Worm (Caenorhabditis elegans): ENCODE results near the gene elpc-3.

elpc-3 gene

DNA sequence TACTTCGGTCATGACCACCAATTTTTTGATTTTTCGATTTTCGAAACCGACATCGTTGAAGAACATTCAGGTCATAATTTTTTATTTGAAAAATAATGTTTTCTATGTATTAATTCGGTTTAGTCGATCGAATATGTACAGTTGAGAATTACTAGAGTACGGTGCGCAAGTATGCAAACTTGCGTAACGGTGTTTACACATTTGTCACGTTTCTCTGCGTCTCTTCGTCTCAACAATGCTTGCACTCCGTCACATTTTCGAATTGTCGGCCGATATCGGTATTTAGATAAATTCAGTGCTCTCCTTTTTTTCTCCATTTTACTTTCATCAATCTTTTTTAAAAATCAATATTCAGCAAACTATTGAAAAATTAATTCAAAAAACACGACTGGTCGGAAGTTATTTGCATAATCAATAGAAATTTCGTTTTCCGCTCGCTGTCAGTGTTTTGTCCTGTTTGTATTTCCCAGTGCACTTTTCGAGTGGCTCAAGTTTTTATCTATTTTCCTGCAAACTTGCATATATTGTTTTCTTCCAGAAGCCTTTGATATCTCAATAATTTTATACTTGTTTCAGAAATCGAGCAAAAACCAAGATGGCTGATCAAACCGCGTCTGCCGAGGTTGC is 9.8 kb upstream of the elpc-3 start, which contains the start of gene dpy-30 (continued):
- TF ChIP-seq arid-1 (GFP tag; conservative IDR thresholded peaks at IDR 0.05) = peak; percentile 48; the same call in 1 of the 2 replicates

DNA sequence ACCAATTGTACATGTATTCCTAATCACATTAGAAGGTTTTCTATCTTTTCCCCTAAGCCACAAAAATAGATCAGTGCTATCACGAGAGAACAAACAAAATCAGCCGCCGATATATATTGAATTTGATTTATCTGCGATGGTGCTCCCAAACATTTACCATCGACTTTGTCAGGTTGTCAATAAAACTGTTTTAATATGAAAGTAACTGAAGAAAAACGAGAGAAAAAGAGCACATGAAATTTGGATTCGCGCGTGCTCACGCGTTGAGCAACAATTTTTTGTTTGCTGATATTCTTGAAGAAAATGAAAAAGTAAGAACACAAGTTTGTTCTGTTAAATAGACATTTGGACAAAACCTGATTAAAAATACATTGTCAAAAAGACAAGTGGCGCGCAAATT is 7.6 kb upstream of the elpc-3 start:
- TF ChIP-seq ZK337.2 (GFP tag; IDR thresholded peaks at IDR 0.05) = no peak

DNA sequence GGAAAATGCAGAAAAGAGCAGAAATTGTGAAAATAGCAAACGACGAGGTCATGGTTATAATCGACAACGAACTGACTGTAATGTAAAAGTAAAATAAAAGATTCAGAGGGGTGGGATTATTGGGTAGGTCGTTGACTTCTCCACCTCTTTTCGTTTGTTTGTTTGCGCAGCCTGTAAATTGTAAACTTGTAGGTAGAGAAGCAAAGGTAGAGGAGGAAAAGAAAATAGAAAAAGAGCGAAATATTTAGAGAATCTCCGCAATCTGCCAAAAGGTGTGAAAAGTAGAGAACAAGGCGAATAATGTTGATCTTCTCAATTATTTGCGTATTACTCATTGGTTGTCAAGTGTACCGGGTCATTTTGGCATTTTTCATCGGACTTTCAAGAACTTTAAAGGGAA is 6.1 kb upstream of the elpc-3 start, which contains the start of gene ZK863.8:
Gene ZK863.8 (minus strand): TSS at position 173 of the 400 bp plus-strand sequence.
- TF ChIP-seq ceh-20 (GFP tag; IDR thresholded peaks at IDR 0.05) (no peak), nhr-42 (GFP tag; IDR thresholded peaks at IDR 0.05) (no peak), lin-29 (GFP tag; IDR thresholded peaks at IDR 0.05) (no peak), dmd-9 (GFP tag; IDR thresholded peaks at IDR 0.05) (no peak), lin-39 (tag; optimal IDR thresholded peaks at IDR 0.05) (no peak), zfp-3 (GFP tag; conservative IDR thresholded peaks at IDR 0.05) (no peak), pha-4 (GFP tag; IDR thresholded peaks at IDR 0.05) (no peak), pha-4 (tag; optimal IDR thresholded peaks at IDR 0.05) (no peak), madf-9 (GFP tag; conservative IDR thresholded peaks at IDR 0.05) (no peak), ZK546.5 (tag; optimal IDR thresholded peaks at IDR 0.05) (no peak), F10B5.3 (tag; optimal IDR thresholded peaks at IDR 0.05) (no peak), ces-1 (GFP tag; optimal IDR thresholded peaks at IDR 0.05) (no peak), spr-1 (tag; optimal IDR thresholded peaks at IDR 0.05) (no peak), cey-2 (tag; optimal IDR thresholded peaks at IDR 0.05; ENCODE audit: borderline replicate concordance, insufficient read depth) (no peak), dve-1 (tag; optimal IDR thresholded peaks at IDR 0.05; ENCODE audit: insufficient read depth) (no peak)

DNA sequence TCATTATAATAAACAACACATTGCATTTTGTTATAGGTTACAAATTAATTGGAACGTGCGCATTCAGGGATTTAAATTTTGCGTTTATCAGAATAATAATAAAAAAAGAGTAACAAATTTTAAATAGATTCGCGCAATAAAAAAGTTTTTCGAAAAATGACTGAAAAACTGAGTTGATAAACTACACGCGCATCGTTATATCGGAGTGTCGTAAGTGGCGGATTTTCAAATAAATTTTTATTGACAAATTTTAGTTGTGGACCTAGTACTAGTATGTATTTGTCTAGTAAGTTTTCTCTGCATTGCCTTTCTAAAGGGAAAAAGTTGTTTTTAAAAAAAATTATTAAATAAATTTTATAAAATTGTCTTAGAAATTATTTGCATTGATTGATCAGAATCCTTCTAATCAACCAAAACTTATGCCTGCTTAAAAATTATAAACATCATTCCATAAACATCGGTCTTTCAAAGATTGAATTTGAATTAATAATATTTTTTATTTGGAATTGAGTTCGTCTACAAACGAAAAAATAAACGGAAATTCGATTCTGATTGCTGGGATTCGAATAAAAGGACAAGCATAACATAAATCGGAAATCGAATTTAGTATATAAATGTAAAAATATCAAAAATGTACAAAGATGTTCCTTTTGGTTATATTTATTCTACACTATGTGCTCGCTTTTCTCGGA is 3.2 kb upstream of the elpc-3 start, which contains the start of gene srd-4:
Gene srd-4 (plus strand): TSS at position 642 of the 692 bp plus-strand sequence.
- TF ChIP-seq lsy-2 (tag; optimal IDR thresholded peaks at IDR 0.05) = no peak
- TF ChIP-seq saeg-2 (GFP tag; IDR thresholded peaks at IDR 0.05) = no peak
- no peak for TF ChIP-seq ceh-82 (tag; optimal IDR thresholded peaks at IDR 0.05)
- no peak for TF ChIP-seq nhr-102 (tag; optimal IDR thresholded peaks at IDR 0.05)
- TF ChIP-seq aha-1 (tag) = no peak
- no peak for TF ChIP-seq arid-1 (GFP tag; conservative IDR thresholded peaks at IDR 0.05)
- no peak for TF ChIP-seq ceh-44 (GFP tag; IDR thresholded peaks at IDR 0.05)
- no peak for TF ChIP-seq nhr-6 (tag; optimal IDR thresholded peaks at IDR 0.05)
- no peak for TF ChIP-seq nhr-237 (tag; optimal IDR thresholded peaks at IDR 0.05)
- TF ChIP-seq lin-1 (GFP tag; IDR thresholded peaks at IDR 0.05) = no peak
- TF ChIP-seq lin-39 (tag; optimal IDR thresholded peaks at IDR 0.05) = no peak
- TF ChIP-seq nhr-76 (tag; optimal IDR thresholded peaks at IDR 0.05) = no peak
- peak; percentile 92 for TF ChIP-seq T20F7.1 (GFP tag; optimal IDR thresholded peaks at IDR 0.05)
- TF ChIP-seq daf-8 (GFP tag; IDR thresholded peaks at IDR 0.05) = no peak
- no peak for TF ChIP-seq snpc-1.2 (GFP tag; IDR thresholded peaks at IDR 0.05)
- no peak for TF ChIP-seq cey-2 (tag; optimal IDR thresholded peaks at IDR 0.05; ENCODE audit: borderline replicate concordance, insufficient read depth)
- TF ChIP-seq snpc-4 (tag; optimal IDR thresholded peaks at IDR 0.05) = no peak
- TF ChIP-seq F10B5.3 (tag; optimal IDR thresholded peaks at IDR 0.05) = no peak
- no peak for TF ChIP-seq ceh-20 (GFP tag; IDR thresholded peaks at IDR 0.05)
- TF ChIP-seq zag-1 (tag; optimal IDR thresholded peaks at IDR 0.05) = no peak
- TF ChIP-seq skn-1 (tag; optimal IDR thresholded peaks at IDR 0.05) = no peak
- no peak for TF ChIP-seq unc-62 (GFP tag; optimal IDR thresholded peaks at IDR 0.05 in 1 of 2)
- no peak for TF ChIP-seq unc-62 (tag; optimal IDR thresholded peaks at IDR 0.05)
- no peak for TF ChIP-seq nhr-111 (GFP tag; optimal IDR thresholded peaks at IDR 0.05)
- peak; percentile 19 for TF ChIP-seq mes-2 (tag; optimal IDR thresholded peaks at IDR 0.05; ENCODE audit: poor library complexity, severe bottlenecking)
- TF ChIP-seq daf-19 (GFP tag; conservative IDR thresholded peaks at IDR 0.05) = no peak
- TF ChIP-seq madf-9 (GFP tag; conservative IDR thresholded peaks at IDR 0.05) = no peak
- TF ChIP-seq mdt-29 (GFP tag; IDR thresholded peaks at IDR 0.05) = no peak
- no peak for TF ChIP-seq ceh-28 (tag; optimal IDR thresholded peaks at IDR 0.05)
- TF ChIP-seq nhr-48 (tag; optimal IDR thresholded peaks at IDR 0.05) = no peak
- TF ChIP-seq lin-15B (tag; optimal IDR thresholded peaks at IDR 0.05) = no peak
- TF ChIP-seq dpl-1 (GFP tag; optimal IDR thresholded peaks at IDR 0.05) = peak; percentile 91
- TF ChIP-seq unc-130 (GFP tag; optimal IDR thresholded peaks at IDR 0.05) = no peak

Measured in whole organism, L4 larva.